Worm (Caenorhabditis elegans): ENCODE results near the gene F14H8.2.

DNA sequence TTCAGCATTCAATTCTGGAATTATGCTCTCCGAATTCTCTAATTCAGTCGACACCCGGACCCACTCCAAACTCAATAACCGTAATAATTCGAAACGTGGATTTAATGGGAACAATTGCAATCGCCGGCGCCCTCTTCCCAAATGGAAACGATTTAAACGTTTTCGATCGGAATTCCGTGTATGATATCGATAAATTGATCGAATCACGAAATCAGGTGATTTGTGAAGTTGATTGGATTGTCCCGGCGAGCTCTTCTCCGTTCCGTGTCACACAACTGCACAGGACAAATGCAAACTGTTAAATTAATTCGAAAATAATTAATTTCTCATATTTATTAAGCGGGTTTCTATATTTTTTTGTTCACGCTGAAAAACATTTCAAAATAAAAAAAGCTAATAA, 35.7 kb upstream of the F14H8.2 start, which contains the start of gene C25D7.16:
- TF ChIP-seq lsy-2 (tag; optimal IDR thresholded peaks at IDR 0.05) (no peak), php-3 (GFP tag; IDR thresholded peaks at IDR 0.05) (no peak), zip-2 (tag; optimal IDR thresholded peaks at IDR 0.05) (no peak), Y5F2A.4 (GFP tag; optimal IDR thresholded peaks at IDR 0.05) (no peak), nhr-76 (tag; optimal IDR thresholded peaks at IDR 0.05) (no peak), nhr-11 (tag; optimal IDR thresholded peaks at IDR 0.05) (no peak), lir-3 (tag; optimal IDR thresholded peaks at IDR 0.05) (no peak), jun-1 (tag; optimal IDR thresholded peaks at IDR 0.05) (no peak)
